Worm (Caenorhabditis elegans): ENCODE measurements around the gene srt-73.

srt-73 gene

ce11 chrIV:7839923-7840322, 39.2 kb upstream of the srt-73 start:
- TF ChIP-seq tbx-8 (GFP tag; optimal IDR thresholded peaks at IDR 0.05), result no peak
- no peak for TF ChIP-seq blmp-1 (tag; optimal IDR thresholded peaks at IDR 0.05)
- TF ChIP-seq unc-120 (tag; optimal IDR thresholded peaks at IDR 0.05; ENCODE audit: poor library complexity, severe bottlenecking), result no peak
- no peak for TF ChIP-seq nhr-2 (tag; optimal IDR thresholded peaks at IDR 0.05)
- peak; percentile 25 for TF ChIP-seq mls-2 (tag; optimal IDR thresholded peaks at IDR 0.05)
- TF ChIP-seq nhr-76 (tag; optimal IDR thresholded peaks at IDR 0.05), result no peak
- no peak for TF ChIP-seq bed-3 (GFP tag; optimal IDR thresholded peaks at IDR 0.05)
- no peak for TF ChIP-seq M03D4.4 (tag; optimal IDR thresholded peaks at IDR 0.05)

- no peak for TF ChIP-seq snpc-4 (tag; optimal IDR thresholded peaks at IDR 0.05)
- TF ChIP-seq mep-1 (tag; optimal IDR thresholded peaks at IDR 0.05), result no peak
- no peak for TF ChIP-seq lsy-2 (tag; optimal IDR thresholded peaks at IDR 0.05)
- no peak for TF ChIP-seq mls-2 (tag; optimal IDR thresholded peaks at IDR 0.05)
- TF ChIP-seq ceh-43 (GFP tag; optimal IDR thresholded peaks at IDR 0.05), result no peak
- no peak for TF ChIP-seq elt-1 (tag; optimal IDR thresholded peaks at IDR 0.05; ENCODE audit: borderline replicate concordance, insufficient read depth)
- TF ChIP-seq ceh-39 (tag; optimal IDR thresholded peaks at IDR 0.05), result no peak
- TF ChIP-seq ham-2 (GFP tag; optimal IDR thresholded peaks at IDR 0.05), result no peak
- TF ChIP-seq unc-120 (tag; optimal IDR thresholded peaks at IDR 0.05; ENCODE audit: poor library complexity, severe bottlenecking), result no peak
- no peak for TF ChIP-seq nhr-28 (tag; optimal IDR thresholded peaks at IDR 0.05)
- TF ChIP-seq mab-5 (tag; optimal IDR thresholded peaks at IDR 0.05), result no peak
- TF ChIP-seq ceh-83 (GFP tag; optimal IDR thresholded peaks at IDR 0.05), result no peak
- no peak for TF ChIP-seq nhr-237 (tag; optimal IDR thresholded peaks at IDR 0.05)
- TF ChIP-seq unc-62 (GFP tag; optimal IDR thresholded peaks at IDR 0.05), result no peak
- no peak for TF ChIP-seq nhr-12 (tag; optimal IDR thresholded peaks at IDR 0.05)
- no peak for TF ChIP-seq ztf-11 (tag; optimal IDR thresholded peaks at IDR 0.05)
- no peak for TF ChIP-seq sem-2 (GFP tag; optimal IDR thresholded peaks at IDR 0.05)
- TF ChIP-seq elt-3 (tag; optimal IDR thresholded peaks at IDR 0.05), result no peak
- TF ChIP-seq unc-39 (tag; optimal IDR thresholded peaks at IDR 0.05), result no peak
Observed at ce11 chrIV:7841218-7841617, 37.9 kb upstream of the srt-73 start.

ce11 chrIV:7844333-7844973, 34.7 kb upstream of the srt-73 start:
- TF ChIP-seq lin-32 (GFP tag; optimal IDR thresholded peaks at IDR 0.05) (no peak), elt-1 (tag; optimal IDR thresholded peaks at IDR 0.05; ENCODE audit: borderline replicate concordance, insufficient read depth) (no peak), ceh-39 (tag; optimal IDR thresholded peaks at IDR 0.05) (no peak), tbx-8 (GFP tag; optimal IDR thresholded peaks at IDR 0.05) (no peak), zip-8 (tag; optimal IDR thresholded peaks at IDR 0.05) (no peak), unc-120 (tag; optimal IDR thresholded peaks at IDR 0.05; ENCODE audit: poor library complexity, severe bottlenecking) (no peak), mab-5 (tag; optimal IDR thresholded peaks at IDR 0.05) (no peak), sem-2 (GFP tag; optimal IDR thresholded peaks at IDR 0.05) (no peak), nhr-2 (tag; optimal IDR thresholded peaks at IDR 0.05) (no peak), hlh-1 (tag; optimal IDR thresholded peaks at IDR 0.05) (no peak), snpc-4 (tag; optimal IDR thresholded peaks at IDR 0.05) (no peak), unc-62 (GFP tag; optimal IDR thresholded peaks at IDR 0.05) (no peak), flh-1 (GFP tag; optimal IDR thresholded peaks at IDR 0.05) (no peak), elt-3 (tag; optimal IDR thresholded peaks at IDR 0.05) (no peak), nhr-76 (tag; optimal IDR thresholded peaks at IDR 0.05) (no peak), mep-1 (tag; optimal IDR thresholded peaks at IDR 0.05) (no peak)

- TF ChIP-seq pha-4 (tag; optimal IDR thresholded peaks at IDR 0.05) (peak; percentile 59), cnd-1 (tag; optimal IDR thresholded peaks at IDR 0.05) (peak; percentile 46), ztf-11 (tag; optimal IDR thresholded peaks at IDR 0.05) (peak; percentile 67), unc-62 (GFP tag; optimal IDR thresholded peaks at IDR 0.05) (peak; percentile 52), ces-1 (GFP tag; optimal IDR thresholded peaks at IDR 0.05) (peak; percentile 55), nhr-237 (tag; optimal IDR thresholded peaks at IDR 0.05) (no peak), lin-13 (tag; optimal IDR thresholded peaks at IDR 0.05) (no peak), lsy-2 (tag; optimal IDR thresholded peaks at IDR 0.05) (peak; percentile 39), ceh-43 (GFP tag; optimal IDR thresholded peaks at IDR 0.05) (peak; percentile 18), sptf-1 (tag; optimal IDR thresholded peaks at IDR 0.05) (peak; percentile 84), bed-3 (GFP tag; optimal IDR thresholded peaks at IDR 0.05) (no peak), mep-1 (tag; optimal IDR thresholded peaks at IDR 0.05) (peak; percentile 68), M03D4.4 (tag; optimal IDR thresholded peaks at IDR 0.05) (peak; percentile 41), ceh-39 (tag; optimal IDR thresholded peaks at IDR 0.05) (no peak), drap-1 (GFP tag; optimal IDR thresholded peaks at IDR 0.05) (peak; percentile 76), nhr-2 (tag; optimal IDR thresholded peaks at IDR 0.05) (peak; percentile 13), nhr-12 (tag; optimal IDR thresholded peaks at IDR 0.05) (no peak), blmp-1 (tag; optimal IDR thresholded peaks at IDR 0.05) (no peak), unc-120 (tag; optimal IDR thresholded peaks at IDR 0.05; ENCODE audit: poor library complexity, severe bottlenecking) (peak; percentile 75), zip-8 (tag; optimal IDR thresholded peaks at IDR 0.05) (no peak), elt-3 (tag; optimal IDR thresholded peaks at IDR 0.05) (no peak), hlh-1 (tag; optimal IDR thresholded peaks at IDR 0.05) (peak; percentile 55), mls-2 (tag; optimal IDR thresholded peaks at IDR 0.05) (peak; percentile 83), ham-2 (GFP tag; optimal IDR thresholded peaks at IDR 0.05) (peak; percentile 43)
Observed at ce11 chrIV:7845585-7845984, 33.5 kb upstream of the srt-73 start.
